Fruit fly (Drosophila melanogaster) S2 (cell line): ENCODE results near the gene Kal1.

Experiments used
- CG8478 ChIP-seq: fragments of >200 bp; optimal IDR thresholded peaks from 2 replicates; lab custom pipeline; 2018
- CTCF ChIP-seq, 2 experiments: fragments of >200 bp; optimal IDR thresholded peaks; 2 replicates each; lab custom pipeline; 2018

DNA sequence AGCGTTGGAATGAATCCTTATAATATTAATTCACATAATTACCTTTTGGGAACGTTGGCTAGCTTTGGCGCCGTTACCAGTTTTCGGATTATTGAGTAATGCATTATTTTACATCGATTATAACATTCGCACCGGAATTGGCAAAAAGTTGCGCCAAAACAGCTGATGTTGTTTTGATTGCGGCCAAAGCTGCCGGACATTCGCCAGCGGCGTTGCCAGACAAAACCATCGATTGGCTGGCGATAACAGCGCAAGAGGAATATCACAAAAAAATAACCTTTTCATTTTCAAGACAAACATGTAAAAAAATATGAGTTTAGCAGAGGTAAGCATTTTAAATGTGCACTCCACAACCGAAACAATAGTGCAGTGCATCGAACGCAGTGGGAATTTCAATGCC is 11.1 kb upstream of the Kal1 start, which contains the start of the genes GatB and Tsc1:
- TF ChIP-seq CTCF (optimal IDR thresholded peaks at IDR 0.05; lab: Kevin White, UChicago) (peak in 1 of 2 experiments; percentile 12), CG8478 (lab: Kevin White, UChicago) (no peak)
